Worm (Caenorhabditis elegans) whole organism, late embryonic: Measurements from ENCODE around the gene F10E7.9.

Experiments used
- F13H6.1 ChIP-seq: sonication (generic microtip); optimal IDR thresholded peaks from 2 replicates; lab custom pipeline; 2016; ENCODE audit warnings: missing genetic modification characterization, missing compliant biosample characterization
- K02D7.2 ChIP-seq: sonication (generic microtip); optimal IDR thresholded peaks from 2 replicates; lab custom pipeline; 2017; ENCODE audit warnings: mild to moderate bottlenecking, missing genetic modification characterization, missing compliant biosample characterization
- K09A11.1 ChIP-seq: sonication (generic microtip); optimal IDR thresholded peaks from 2 replicates; lab custom pipeline; 2017; ENCODE audit warnings: antibody characterized with exemption, mild to moderate bottlenecking, missing genetic modification characterization, missing compliant biosample characterization; ENCODE audit not compliant: insufficient read depth
- T23F11.4 ChIP-seq: fragments of 200-800 bp; sonication (Bioruptor generic); optimal IDR thresholded peaks from 2 replicates; lab custom pipeline; 2018; ENCODE audit warnings: mild to moderate bottlenecking, missing genetic modification characterization, missing compliant biosample characterization
- ahr-1 ChIP-seq: sonication (generic microtip); optimal IDR thresholded peaks from 2 replicates; lab custom pipeline; 2016; ENCODE audit warnings: missing genetic modification characterization, missing compliant biosample characterization
- ama-1 ChIP-seq: fragments of 150-350 bp; optimal IDR thresholded peaks from 2 replicates; lab custom pipeline; 2014
- ceh-14 ChIP-seq: sonication (generic microtip); optimal IDR thresholded peaks from 2 replicates; lab custom pipeline; 2016; ENCODE audit warnings: missing genotype, missing genetic modification characterization, missing compliant biosample characterization
- ceh-18 ChIP-seq: sonication (generic microtip); optimal IDR thresholded peaks from 2 replicates; lab custom pipeline; 2016; ENCODE audit warnings: missing genetic modification characterization, missing compliant biosample characterization
- ceh-19 ChIP-seq: fragments of 200-800 bp; sonication (Bioruptor generic); optimal IDR thresholded peaks from 2 replicates; lab custom pipeline; 2018; ENCODE audit warnings: mild to moderate bottlenecking, missing genetic modification characterization, missing compliant biosample characterization
- ceh-2 ChIP-seq: sonication (generic microtip); optimal IDR thresholded peaks from 2 replicates; lab custom pipeline; 2016; ENCODE audit warnings: missing genotype, missing genetic modification characterization, missing compliant biosample characterization
- ceh-22 ChIP-seq: sonication (generic microtip); optimal IDR thresholded peaks from 2 replicates; lab custom pipeline; 2017; ENCODE audit warnings: missing biosample characterization, missing genetic modification characterization
- ceh-30 ChIP-seq: fragments of 150-350 bp; optimal IDR thresholded peaks from 2 replicates; lab custom pipeline; 2014; ENCODE audit warnings: missing biosample characterization, missing genetic modification characterization
- ceh-31 ChIP-seq: sonication (generic microtip); optimal IDR thresholded peaks from 2 replicates; lab custom pipeline; 2016; ENCODE audit warnings: missing genetic modification characterization, missing compliant biosample characterization
- ceh-34 ChIP-seq: sonication (generic microtip); optimal IDR thresholded peaks from 2 replicates; lab custom pipeline; 2016; ENCODE audit warnings: mild to moderate bottlenecking, missing genetic modification characterization, missing compliant biosample characterization
- ceh-45 ChIP-seq: fragments of 200-800 bp; sonication (Bioruptor generic); IDR thresholded peaks from 2 replicates; pipeline ENCODE4 v1.3.6; 2022; ENCODE audit warnings: missing genetic modification reagents, missing genetic modification characterization, missing compliant biosample characterization
- ceh-48 ChIP-seq: sonication (generic microtip); optimal IDR thresholded peaks from 2 replicates; lab custom pipeline; 2016; ENCODE audit warnings: missing genetic modification characterization, inconsistent platforms, missing compliant biosample characterization
- ceh-9 ChIP-seq: sonication (generic microtip); optimal IDR thresholded peaks from 2 replicates; lab custom pipeline; 2016; ENCODE audit warnings: mild to moderate bottlenecking, missing genetic modification characterization, inconsistent platforms, missing compliant biosample characterization
- che-1 ChIP-seq: sonication (generic microtip); optimal IDR thresholded peaks from 2 replicates; lab custom pipeline; 2016; ENCODE audit warnings: mild to moderate bottlenecking, missing genetic modification characterization, missing compliant biosample characterization
- dmd-4 ChIP-seq: sonication (generic microtip); optimal IDR thresholded peaks from 2 replicates; lab custom pipeline; 2016; ENCODE audit warnings: borderline replicate concordance, missing genetic modification characterization, missing compliant biosample characterization
- elt-4 ChIP-seq: sonication (generic microtip); optimal IDR thresholded peaks from 2 replicates; lab custom pipeline; 2016; ENCODE audit warnings: missing genetic modification characterization, missing compliant biosample characterization
- ets-4 ChIP-seq: sonication (generic microtip); optimal IDR thresholded peaks from 2 replicates; lab custom pipeline; 2016; ENCODE audit warnings: missing genetic modification characterization, missing compliant biosample characterization
- eyg-1 ChIP-seq: sonication (generic microtip); optimal IDR thresholded peaks from 2 replicates; lab custom pipeline; 2016; ENCODE audit warnings: missing genotype, missing genetic modification characterization, missing compliant biosample characterization
- fax-1 ChIP-seq: sonication (generic microtip); optimal IDR thresholded peaks from 2 replicates; lab custom pipeline; 2016; ENCODE audit warnings: missing genotype, missing genetic modification characterization, missing compliant biosample characterization
- fkh-10 ChIP-seq: fragments of 150-350 bp; optimal IDR thresholded peaks from 2 replicates; lab custom pipeline; 2014; ENCODE audit warnings: missing biosample characterization, missing genetic modification reagents, missing genetic modification characterization
- fkh-6 ChIP-seq: sonication (generic microtip); optimal IDR thresholded peaks from 2 replicates; lab custom pipeline; 2016; ENCODE audit warnings: missing genetic modification characterization, missing compliant biosample characterization
- gmeb-2 ChIP-seq: sonication (generic microtip); optimal IDR thresholded peaks from 2 replicates; lab custom pipeline; 2016; ENCODE audit warnings: missing genetic modification characterization, inconsistent platforms, missing compliant biosample characterization
- hlh-15 ChIP-seq: sonication (generic microtip); optimal IDR thresholded peaks from 2 replicates; lab custom pipeline; 2016; ENCODE audit warnings: missing genetic modification characterization, missing compliant biosample characterization
- hlh-6 ChIP-seq: sonication (generic microtip); optimal IDR thresholded peaks from 2 replicates; lab custom pipeline; 2016; ENCODE audit warnings: missing genotype, missing genetic modification characterization, missing compliant biosample characterization
- mec-3 ChIP-seq: sonication (generic microtip); optimal IDR thresholded peaks from 2 replicates; lab custom pipeline; 2016; ENCODE audit warnings: borderline replicate concordance, missing genetic modification characterization, missing compliant biosample characterization
- nfya-1 ChIP-seq: sonication (generic microtip); optimal IDR thresholded peaks from 2 replicates; lab custom pipeline; 2017; ENCODE audit warnings: missing genetic modification characterization, mild to moderate bottlenecking, missing compliant biosample characterization, antibody characterized with exemption, moderate library complexity
- nhr-11 ChIP-seq: fragments of 150-350 bp; optimal IDR thresholded peaks from 2 replicates; lab custom pipeline; 2014; ENCODE audit warnings: missing biosample characterization, missing genetic modification characterization
- nhr-232 ChIP-seq: sonication (generic microtip); optimal IDR thresholded peaks from 2 replicates; lab custom pipeline; 2016; ENCODE audit warnings: missing genetic modification characterization, missing compliant biosample characterization
- npax-4 ChIP-seq: sonication (generic microtip); optimal IDR thresholded peaks from 2 replicates; lab custom pipeline; 2016; ENCODE audit warnings: missing genetic modification characterization, missing compliant biosample characterization
- odd-2 ChIP-seq: sonication (generic microtip); optimal IDR thresholded peaks from 2 replicates; lab custom pipeline; 2017; ENCODE audit warnings: antibody characterized with exemption, mild to moderate bottlenecking, missing genetic modification characterization, missing compliant biosample characterization
- pag-3 ChIP-seq: sonication (generic microtip); optimal IDR thresholded peaks from 2 replicates; lab custom pipeline; 2016; ENCODE audit warnings: missing compliant biosample characterization, missing genetic modification characterization, borderline replicate concordance
- pha-4 ChIP-seq: fragments of 150-350 bp; optimal IDR thresholded peaks from 2 replicates; lab custom pipeline; 2018; ENCODE audit warnings: missing biosample characterization, missing genetic modification reagents, missing genetic modification characterization
- pqm-1 ChIP-seq: sonication (generic microtip); optimal IDR thresholded peaks from 2 replicates; lab custom pipeline; 2016; ENCODE audit warnings: missing genetic modification characterization, missing compliant biosample characterization
- pros-1 ChIP-seq: fragments of 150-350 bp; optimal IDR thresholded peaks from 2 replicates; lab custom pipeline; 2014; ENCODE audit warnings: missing biosample characterization, missing genetic modification reagents, missing genetic modification characterization
- ref-2 ChIP-seq: sonication (generic microtip); optimal IDR thresholded peaks from 2 replicates; lab custom pipeline; 2016; ENCODE audit warnings: missing genetic modification characterization, missing compliant biosample characterization
- rnt-1 ChIP-seq: sonication (generic microtip); optimal IDR thresholded peaks from 2 replicates; lab custom pipeline; 2016; ENCODE audit warnings: missing genetic modification characterization, missing compliant biosample characterization
- sox-2 ChIP-seq: fragments of 200-800 bp; sonication (Bioruptor generic); IDR thresholded peaks from 2 replicates; pipeline ENCODE4 v1.3.6; 2022; ENCODE audit warnings: missing genetic modification reagents, missing genetic modification characterization, missing compliant biosample characterization
- sox-4 ChIP-seq: sonication (generic microtip); optimal IDR thresholded peaks from 2 replicates; lab custom pipeline; 2017; ENCODE audit warnings: mild to moderate bottlenecking, missing genetic modification characterization, inconsistent platforms, missing compliant biosample characterization
- unc-42 ChIP-seq: sonication (generic microtip); optimal IDR thresholded peaks from 2 replicates; lab custom pipeline; 2016; ENCODE audit warnings: missing genotype, missing genetic modification characterization, missing compliant biosample characterization
- unc-86 ChIP-seq: sonication (generic microtip); optimal IDR thresholded peaks from 2 replicates; lab custom pipeline; 2016; ENCODE audit warnings: missing genetic modification characterization, missing compliant biosample characterization
- zip-5 ChIP-seq: sonication (generic microtip); optimal IDR thresholded peaks from 2 replicates; lab custom pipeline; 2016; ENCODE audit warnings: missing genetic modification characterization, missing compliant biosample characterization
- ztf-16 ChIP-seq: sonication (generic microtip); optimal IDR thresholded peaks from 2 replicates; lab custom pipeline; 2017; ENCODE audit warnings: missing genetic modification characterization, missing compliant biosample characterization

Gene F10E7.9

ce11 chrII:7075564-7076228, 34.2 kb downstream of the F10E7.9 start, which contains the start of gene T02G5.7:
Gene T02G5.7, plus strand, starts transcription at chrII:7075614.
- TF ChIP-seq ztf-16 (tag; lab: Kevin White, UChicago) (no peak), ceh-19 (GFP tag; lab: Kevin White, UChicago) (no peak), eyg-1 (no peak), ceh-9 (tag; lab: Kevin White, UChicago) (no peak), nhr-232 (tag; lab: Kevin White, UChicago) (no peak), nhr-11 (no peak), ref-2 (no peak), ceh-48 (no peak), odd-2 (no peak), zip-5 (no peak), pha-4 (tag; lab: Kevin White, UChicago) (no peak), fax-1 (tag; lab: Kevin White, UChicago) (no peak), ceh-14 (tag; lab: Kevin White, UChicago) (no peak)
- TF ChIP-seq, all 69 proteins: peak for 0

- TF ChIP-seq ceh-45 (GFP tag; lab: Robert Waterston, UW), result no peak
- no peak for TF ChIP-seq dmd-4
- TF ChIP-seq sox-4 (tag; lab: Kevin White, UChicago), result no peak
- TF ChIP-seq ceh-14 (tag; lab: Kevin White, UChicago), result no peak
- no peak for TF ChIP-seq ceh-18 (tag; lab: Kevin White, UChicago)
- no peak for TF ChIP-seq pros-1 (tag; lab: Kevin White, UChicago)
- no peak for TF ChIP-seq pag-3 (tag; lab: Kevin White, UChicago)
- no peak for TF ChIP-seq npax-4
- TF ChIP-seq T23F11.4 (GFP tag; lab: Kevin White, UChicago), result no peak
- TF ChIP-seq unc-42 (tag; lab: Kevin White, UChicago), result no peak
- no peak for TF ChIP-seq odd-2
- TF ChIP-seq fkh-6, result no peak
- no peak for TF ChIP-seq nhr-232 (tag; lab: Kevin White, UChicago)
- no peak for TF ChIP-seq nhr-11
- TF ChIP-seq ets-4 (tag; lab: Kevin White, UChicago), result no peak
- TF ChIP-seq eyg-1, result no peak
- TF ChIP-seq ahr-1, result no peak
- no peak for TF ChIP-seq elt-4 (tag; lab: Kevin White, UChicago)
Observed at ce11 chrII:7073537-7073913, 36.3 kb downstream of the F10E7.9 start, which contains the start of gene kat-1. Gene kat-1, plus strand, starts transcription at chrII:7073814.

- TF ChIP-seq K02D7.2 (tag; lab: Kevin White, UChicago) (no peak), hlh-15 (peak; percentile 17), mec-3 (tag; lab: Kevin White, UChicago) (no peak), ceh-2 (tag; lab: Kevin White, UChicago) (peak; percentile 84), ceh-9 (tag; lab: Kevin White, UChicago) (no peak), dmd-4 (no peak), ceh-22 (no peak), odd-2 (no peak), unc-42 (tag; lab: Kevin White, UChicago) (peak; percentile 93), nhr-232 (tag; lab: Kevin White, UChicago) (no peak), che-1 (no peak), npax-4 (no peak), pros-1 (tag; lab: Kevin White, UChicago) (no peak), ets-4 (tag; lab: Kevin White, UChicago) (peak; percentile 84), ceh-48 (no peak), ceh-34 (tag; lab: Kevin White, UChicago) (no peak), pag-3 (tag; lab: Kevin White, UChicago) (no peak), K09A11.1 (tag; lab: Kevin White, UChicago) (no peak), ceh-30 (no peak), ama-1 (lab: Kevin White, UChicago) (no peak), gmeb-2 (tag; lab: Kevin White, UChicago) (no peak), fkh-10 (GFP tag; lab: Kevin White, UChicago) (no peak), sox-2 (GFP tag; lab: Robert Waterston, UW) (no peak), ceh-31 (tag; lab: Kevin White, UChicago) (peak; percentile 97), F13H6.1 (tag; lab: Kevin White, UChicago) (peak; percentile 61), nfya-1 (peak; percentile 39), hlh-6 (no peak), pqm-1 (no peak), rnt-1 (tag; lab: Kevin White, UChicago) (peak; percentile 82), unc-86 (tag; lab: Kevin White, UChicago) (peak; percentile 5)
Observed at ce11 chrII:7072590-7073536, 37.0 kb downstream of the F10E7.9 start.
